Fruit fly (Drosophila melanogaster) whole organism, wandering third instar larva: Measurements from ENCODE around the gene RpS28b.

Experiments used
- Abd-B ChIP-seq: fragments of >200 bp; optimal IDR thresholded peaks from 2 replicates; lab custom pipeline; 2017; ENCODE audit warnings: missing biosample characterization, missing genetic modification characterization
- CG32264 ChIP-seq: fragments of 200-800 bp; sonication (Bioruptor generic); optimal IDR thresholded peaks from 2 replicates; lab custom pipeline; 2016; ENCODE audit warnings: missing biosample characterization, missing genetic modification characterization
- CG9705 ChIP-seq: fragments of 200-800 bp; sonication (Bioruptor generic); optimal IDR thresholded peaks from 2 replicates; lab custom pipeline; 2018; ENCODE audit warnings: missing biosample characterization, mild to moderate bottlenecking, missing genetic modification characterization
- Dfd ChIP-seq: fragments of >200 bp; optimal IDR thresholded peaks from 2 replicates; lab custom pipeline; 2017; ENCODE audit warnings: missing biosample characterization, missing genetic modification characterization
- Dif ChIP-seq: fragments of 200-275, 200-300 bp; sonication (Bioruptor generic); optimal IDR thresholded peaks from 2 replicates; lab custom pipeline; 2018; ENCODE audit warnings: missing biosample characterization, missing genetic modification characterization; ENCODE audit not compliant: partially characterized antibody
- GATAd ChIP-seq: sonication (Bioruptor generic); optimal IDR thresholded peaks from 2 replicates; lab custom pipeline; 2016; ENCODE audit warnings: missing biosample characterization, missing genetic modification characterization
- HLH106 ChIP-seq: fragments of 200-800 bp; optimal IDR thresholded peaks from 3 replicates; lab custom pipeline; 2019; ENCODE audit warnings: missing biosample characterization, mild to moderate bottlenecking, missing genetic modification characterization, moderate library complexity
- Hnf4 ChIP-seq: fragments of 200-800 bp; sonication (Bioruptor generic); optimal IDR thresholded peaks from 2 replicates; lab custom pipeline; 2016; ENCODE audit warnings: missing biosample characterization, mild to moderate bottlenecking, missing genetic modification characterization
- Hr78 ChIP-seq: fragments of >200 bp; optimal IDR thresholded peaks from 2 replicates; lab custom pipeline; 2017; ENCODE audit warnings: missing biosample characterization, missing genetic modification characterization
- Hr83 ChIP-seq: fragments of 200-300 bp; sonication (Bioruptor generic); optimal IDR thresholded peaks from 2 replicates; lab custom pipeline; 2016; ENCODE audit warnings: missing biosample characterization, mild to moderate bottlenecking, missing genetic modification characterization, moderate library complexity; ENCODE audit not compliant: poor library complexity, severe bottlenecking
- Jra ChIP-seq: sonication (Bioruptor generic); optimal IDR thresholded peaks from 2 replicates; lab custom pipeline; 2016; ENCODE audit warnings: missing biosample characterization, missing genetic modification characterization
- Mio ChIP-seq: sonication (Bioruptor generic); optimal IDR thresholded peaks from 2 replicates; lab custom pipeline; 2016; ENCODE audit warnings: missing biosample characterization, missing genetic modification characterization
- Myc ChIP-seq: fragments of >200 bp; optimal IDR thresholded peaks from 2 replicates; lab custom pipeline; 2017
- N ChIP-seq: fragments of >200 bp; optimal IDR thresholded peaks from 2 replicates; lab custom pipeline; 2018; ENCODE audit warnings: missing biosample characterization, missing external identifiers, missing genetic modification characterization
- OdsH ChIP-seq: fragments of 200-800 bp; sonication (Bioruptor generic); optimal IDR thresholded peaks from 2 replicates; lab custom pipeline; 2016; ENCODE audit warnings: missing biosample characterization, mild to moderate bottlenecking, missing genetic modification characterization
- Sp1 ChIP-seq: fragments of 200-800 bp; sonication (Bioruptor generic); optimal IDR thresholded peaks from 3 replicates; lab custom pipeline; 2019; ENCODE audit warnings: missing biosample characterization, mild to moderate bottlenecking, missing genetic modification characterization, moderate library complexity
- br ChIP-seq: fragments of 200-800 bp; sonication (Bioruptor generic); optimal IDR thresholded peaks from 2 replicates; lab custom pipeline; 2016; ENCODE audit warnings: missing biosample characterization, missing genetic modification characterization
- brk ChIP-seq: fragments of 200-800 bp; sonication (Bioruptor generic); optimal IDR thresholded peaks from 2 replicates; lab custom pipeline; 2016; ENCODE audit warnings: missing biosample characterization, mild to moderate bottlenecking, missing genetic modification characterization
- dl ChIP-seq, 2 experiments: fragments of 175-275, 200-275 bp in 1 of 2; fragments of 200-275 bp in 1 of 2; sonication (Bioruptor generic); optimal IDR thresholded peaks; lab custom pipeline; 2018; ENCODE audit warnings: mild to moderate bottlenecking in 2 of 2, missing biosample characterization in 2 of 2, missing genetic modification characterization in 2 of 2, moderate library complexity in 2 of 2; ENCODE audit not compliant: partially characterized antibody in 2 of 2, insufficient read depth in 1 of 2
- dmrt93B ChIP-seq: fragments of 200-800 bp; sonication (Bioruptor generic); optimal IDR thresholded peaks from 2 replicates; lab custom pipeline; 2018; ENCODE audit warnings: missing biosample characterization, mild to moderate bottlenecking, missing genetic modification characterization
- dsf ChIP-seq: sonication (Bioruptor generic); optimal IDR thresholded peaks from 2 replicates; lab custom pipeline; 2016; ENCODE audit warnings: missing biosample characterization, missing genetic modification characterization, borderline replicate concordance
- ey ChIP-seq: fragments of 200-800 bp; sonication (Bioruptor generic); optimal IDR thresholded peaks from 2 replicates; lab custom pipeline; 2016; ENCODE audit warnings: missing biosample characterization, missing genetic modification characterization
- foxo ChIP-seq, 2 experiments: fragments of 200-800 bp; sonication (Bioruptor generic); optimal IDR thresholded peaks; 2 replicates in 1 of 2; 3 replicates in 1 of 2; lab custom pipeline; 2016 to 2017; ENCODE audit warnings: missing biosample characterization in 2 of 2, missing genetic modification characterization in 2 of 2
- h ChIP-seq: fragments of 200-800 bp; sonication (Bioruptor generic); optimal IDR thresholded peaks from 3 replicates; lab custom pipeline; 2016; ENCODE audit warnings: missing biosample characterization, mild to moderate bottlenecking, missing genetic modification characterization
- jim ChIP-seq: fragments of 175-275, 200-325 bp; sonication (Bioruptor generic); optimal IDR thresholded peaks from 2 replicates; lab custom pipeline; 2016; ENCODE audit warnings: missing biosample characterization, mild to moderate bottlenecking, missing genetic modification characterization
- lola ChIP-seq: fragments of >200 bp; optimal IDR thresholded peaks from 2 replicates; lab custom pipeline; 2017; ENCODE audit warnings: missing biosample characterization, missing genetic modification characterization
- pan ChIP-seq: fragments of >200 bp; optimal IDR thresholded peaks from 2 replicates; lab custom pipeline; 2017
- psq ChIP-seq: fragments of 200-800 bp; sonication (Bioruptor generic); optimal IDR thresholded peaks from 3 replicates; lab custom pipeline; 2017; ENCODE audit warnings: missing biosample characterization, mild to moderate bottlenecking, missing genetic modification characterization, moderate library complexity
- rgr ChIP-seq: fragments of 200-800 bp; sonication (Bioruptor generic); optimal IDR thresholded peaks from 3 replicates; lab custom pipeline; 2016; ENCODE audit warnings: missing biosample characterization, mild to moderate bottlenecking, missing genetic modification characterization
- sage ChIP-seq: fragments of 200-800 bp; sonication (Bioruptor generic); optimal IDR thresholded peaks from 2 replicates; lab custom pipeline; 2016; ENCODE audit warnings: missing biosample characterization, mild to moderate bottlenecking, missing genetic modification characterization
- sv ChIP-seq: fragments of 200-800 bp; sonication (Bioruptor generic); optimal IDR thresholded peaks from 3 replicates; lab custom pipeline; 2016; ENCODE audit warnings: missing biosample characterization, missing genetic modification characterization
- tai ChIP-seq: sonication (Bioruptor generic); optimal IDR thresholded peaks from 2 replicates; lab custom pipeline; 2016; ENCODE audit warnings: missing biosample characterization, missing genetic modification characterization
- usp ChIP-seq: fragments of >200 bp; optimal IDR thresholded peaks from 2 replicates; lab custom pipeline; 2017; ENCODE audit warnings: missing biosample characterization, missing genetic modification characterization
- woc ChIP-seq: sonication (Bioruptor generic); optimal IDR thresholded peaks from 2 replicates; lab custom pipeline; 2016; ENCODE audit warnings: missing biosample characterization, mild to moderate bottlenecking, missing genetic modification characterization

Gene RpS28b

dm6 chrX:9553545-9554320 lies 690 bp upstream of the RpS28b start (continued):
- peak; percentile 92 for TF ChIP-seq rgr
- TF ChIP-seq CG9705 (GFP tag; lab: Kevin White, UChicago): peak; percentile 87
- TF ChIP-seq foxo (GFP tag; optimal IDR thresholded peaks at IDR 0.05; lab: Kevin White, UChicago): peak in 1 of 2 experiments; percentile 94

- TF ChIP-seq Hr83 (GFP tag; lab: Kevin White, UChicago): peak; percentile 19
- no peak for TF ChIP-seq Abd-B (GFP tag; lab: Kevin White, UChicago)
Measured at dm6 chrX:9556397-9556796, 2.0 kb downstream of the RpS28b start, which contains the start of gene CG15317. TSS of gene CG15317 (minus strand) at chrX:9556544.

dm6 chrX:9571208-9571607 lies 16.8 kb downstream of the RpS28b start, which contains the start of gene Cubn:
TSS of gene Cubn (minus strand) at chrX:9571308.
- TF ChIP-seq Dfd (GFP tag; lab: Kevin White, UChicago) (no peak), Sp1 (GFP tag; lab: Kevin White, UChicago) (no peak), jim (no peak), h (GFP tag; lab: Kevin White, UChicago) (no peak), N (GFP tag; lab: Kevin White, UChicago) (no peak), pan (lab: Kevin White, UChicago) (no peak), GATAd (GFP tag; lab: Kevin White, UChicago) (no peak), dsf (GFP tag; lab: Kevin White, UChicago) (no peak), OdsH (no peak), Mio (GFP tag; lab: Kevin White, UChicago) (no peak), br (GFP tag; lab: Kevin White, UChicago) (no peak), dl (GFP tag; optimal IDR thresholded peaks at IDR 0.05; lab: Kevin White, UChicago; ENCODE audit: insufficient read depth in 1 of 2, partially characterized antibody in 2 of 2) (no peak), tai (GFP tag; lab: Kevin White, UChicago) (no peak), usp (GFP tag; lab: Kevin White, UChicago) (no peak), HLH106 (no peak), Jra (GFP tag; lab: Kevin White, UChicago) (no peak), sage (GFP tag; lab: Kevin White, UChicago) (no peak), sv (GFP tag; lab: Kevin White, UChicago) (no peak), Hnf4 (no peak), psq (GFP tag; lab: Kevin White, UChicago) (no peak)

- TF ChIP-seq ey (GFP tag; lab: Kevin White, UChicago): no peak
- no peak for TF ChIP-seq h (GFP tag; lab: Kevin White, UChicago)
- TF ChIP-seq lola (GFP tag; lab: Kevin White, UChicago): no peak
- no peak for TF ChIP-seq Sp1 (GFP tag; lab: Kevin White, UChicago)
- no peak for TF ChIP-seq jim
- no peak for TF ChIP-seq dsf (GFP tag; lab: Kevin White, UChicago)
- no peak for TF ChIP-seq CG9705 (GFP tag; lab: Kevin White, UChicago)
- no peak for TF ChIP-seq Dif (GFP tag; lab: Kevin White, UChicago)
- no peak for TF ChIP-seq CG32264 (GFP tag; lab: Kevin White, UChicago)
- no peak for TF ChIP-seq Hr78 (GFP tag; lab: Kevin White, UChicago)
- TF ChIP-seq woc (GFP tag; lab: Kevin White, UChicago): no peak
- TF ChIP-seq OdsH: no peak
- TF ChIP-seq brk (GFP tag; lab: Kevin White, UChicago): no peak
- no peak for TF ChIP-seq GATAd (GFP tag; lab: Kevin White, UChicago)
- TF ChIP-seq dmrt93B (GFP tag; lab: Kevin White, UChicago): no peak
- TF ChIP-seq pan (lab: Kevin White, UChicago): no peak
- no peak for TF ChIP-seq Myc (lab: Kevin White, UChicago)
Measured at dm6 chrX:9576147-9576503, 21.7 kb downstream of the RpS28b start, which contains the start of gene CG42395. TSS of gene CG42395 (minus strand) at chrX:9576247.
